Worm (Caenorhabditis elegans) whole organism, L2 larva: ENCODE results near the gene fbxc-20.

Experiments used
- F13H6.1 ChIP-seq: sonication (generic microtip); optimal IDR thresholded peaks from 2 replicates; lab custom pipeline; 2016; ENCODE audit warnings: missing genetic modification characterization, missing compliant biosample characterization
- ama-1 ChIP-seq: fragments of 150-350 bp; optimal IDR thresholded peaks from 2 replicates; lab custom pipeline; 2018; ENCODE audit warnings: inconsistent platforms
- nhr-12 ChIP-seq: fragments of 150-350 bp; optimal IDR thresholded peaks from 2 replicates; lab custom pipeline; 2014; ENCODE audit warnings: missing biosample characterization, missing genetic modification characterization
- snpc-4 ChIP-seq: fragments of 150-350 bp; optimal IDR thresholded peaks from 2 replicates; lab custom pipeline; 2014; ENCODE audit warnings: missing biosample characterization, missing genetic modification characterization

ce11 chrII:2420685-2421084 lies 1.7 kb downstream of the fbxc-20 start:
- TF ChIP-seq F13H6.1 (no peak), snpc-4 (tag; lab: Kevin White, UChicago) (no peak), nhr-12 (tag; lab: Kevin White, UChicago) (no peak), ama-1 (lab: Kevin White, UChicago) (no peak)
